Fruit fly (Drosophila melanogaster): ENCODE data around the gene abd-A.

abd-A gene

dm6 chr3R:16793935-16794589 lies 35.8 kb downstream of the abd-A start (continued):
- no peak for TF ChIP-seq Hr39 (optimal IDR thresholded peaks at IDR 0.05)
- no peak for TF ChIP-seq pnt (GFP tag; optimal IDR thresholded peaks at IDR 0.05)
- TF ChIP-seq CG42726 (GFP tag; IDR thresholded peaks at IDR 0.05; ENCODE audit: partially characterized antibody) = no peak
- no peak for TF ChIP-seq Bdp1 (GFP tag; optimal IDR thresholded peaks at IDR 0.05)
- no peak for TF ChIP-seq CG3726 (GFP tag; IDR thresholded peaks at IDR 0.05)
- no peak for TF ChIP-seq gro (GFP tag; optimal IDR thresholded peaks at IDR 0.05)
- no peak for TF ChIP-seq Dp (GFP tag; optimal IDR thresholded peaks at IDR 0.05)
- peak; percentile 13 for TF ChIP-seq fd3F (GFP tag; optimal IDR thresholded peaks at IDR 0.05)
- TF ChIP-seq Hr78 (GFP tag; optimal IDR thresholded peaks at IDR 0.05) = no peak
- no peak for TF ChIP-seq ham (GFP tag; IDR thresholded peaks at IDR 0.05)
- no peak for TF ChIP-seq CG32772 (GFP tag; IDR thresholded peaks at IDR 0.05)
- TF ChIP-seq CG8478 (optimal IDR thresholded peaks at IDR 0.05) = no peak
- no peak for TF ChIP-seq bigmax (GFP tag; optimal IDR thresholded peaks at IDR 0.05)
- TF ChIP-seq CG3163 (GFP tag; optimal IDR thresholded peaks at IDR 0.05) = no peak
- TF ChIP-seq CG3847 (GFP tag; IDR thresholded peaks at IDR 0.05) = peak; percentile 40; the same call in 1 of the 2 replicates
- TF ChIP-seq CG5953 (GFP tag; IDR thresholded peaks at IDR 0.05) = no peak
- TF ChIP-seq row (GFP tag; IDR thresholded peaks at IDR 0.05) = peak; percentile 52; the same call in 2 of the 3 replicates
- peak; percentile 62 for TF ChIP-seq crol (GFP tag; IDR thresholded peaks at IDR 0.05)
- TF ChIP-seq CG43689 (GFP tag; IDR thresholded peaks at IDR 0.05) = no peak
- no peak for TF ChIP-seq MESR4 (GFP tag; optimal IDR thresholded peaks at IDR 0.05)
- peak; percentile 16 for TF ChIP-seq CG2116 (GFP tag; optimal IDR thresholded peaks at IDR 0.05)
- TF ChIP-seq gfzf (GFP tag; optimal IDR thresholded peaks at IDR 0.05) = no peak
- TF ChIP-seq stwl (tag; optimal IDR thresholded peaks at IDR 0.05) = no peak
- TF ChIP-seq ase (GFP tag; IDR thresholded peaks at IDR 0.05) = no peak
- peak; percentile 74 for TF ChIP-seq CG9727 (GFP tag; optimal IDR thresholded peaks at IDR 0.05)
- TF ChIP-seq lilli (GFP tag; optimal IDR thresholded peaks at IDR 0.05) = peak; percentile 67
- peak; percentile 14 for TF ChIP-seq vfl (GFP tag; optimal IDR thresholded peaks at IDR 0.05)
- TF ChIP-seq toy (GFP tag; IDR thresholded peaks at IDR 0.05) = no peak
- TF ChIP-seq CG18619 (GFP tag; optimal IDR thresholded peaks at IDR 0.05) = peak; percentile 61
- peak; percentile 15 for TF ChIP-seq CG5180 (GFP tag; optimal IDR thresholded peaks at IDR 0.05)
- TF ChIP-seq CG17328 (GFP tag; IDR thresholded peaks at IDR 0.05) = no peak
- TF ChIP-seq CG14965 (GFP tag; optimal IDR thresholded peaks at IDR 0.05; ENCODE audit: borderline replicate concordance) = no peak
- no peak for TF ChIP-seq vnd (GFP tag; IDR thresholded peaks at IDR 0.05; ENCODE audit: partially characterized antibody)
- peak; percentile 16 for TF ChIP-seq CG5245 (GFP tag; optimal IDR thresholded peaks at IDR 0.05)
- TF ChIP-seq wor (GFP tag; IDR thresholded peaks at IDR 0.05) = 0 out of 2 replicates have a peak, but pooled peaks have one; percentile 16
- no peak for TF ChIP-seq CG13894 (tag; optimal IDR thresholded peaks at IDR 0.05)
- TF ChIP-seq Ets97D (GFP tag; optimal IDR thresholded peaks at IDR 0.05) = no peak
- TF ChIP-seq nmo (GFP tag; optimal IDR thresholded peaks at IDR 0.05) = peak; percentile 72
- peak; percentile 7; the same call in 1 of the 2 replicates for TF ChIP-seq sisA (GFP tag; IDR thresholded peaks at IDR 0.05)
- TF ChIP-seq CG32767 (GFP tag; IDR thresholded peaks at IDR 0.05) = 0 out of 2 replicates have a peak, but pooled peaks have one; percentile 25
- peak; percentile 78 for TF ChIP-seq CG18262 (tag; optimal IDR thresholded peaks at IDR 0.05)
- TF ChIP-seq CG11723 (GFP tag; optimal IDR thresholded peaks at IDR 0.05) = peak; percentile 15
- no peak for TF ChIP-seq CG8281 (tag; optimal IDR thresholded peaks at IDR 0.05)
- peak; percentile 35 for TF ChIP-seq CG1602 (GFP tag; optimal IDR thresholded peaks at IDR 0.05)
- TF ChIP-seq CG13775 (GFP tag; optimal IDR thresholded peaks at IDR 0.05) = peak; percentile 61
- TF ChIP-seq luna (GFP tag; optimal IDR thresholded peaks at IDR 0.05) = no peak
- TF ChIP-seq CG9876 (GFP tag; optimal IDR thresholded peaks at IDR 0.05) = no peak
- no peak for TF ChIP-seq CG2889 (GFP tag; IDR thresholded peaks at IDR 0.05)
- TF ChIP-seq CG4404 (GFP tag; IDR thresholded peaks at IDR 0.05) = no peak; the same call in 1 of the 2 replicates
- TF ChIP-seq CG34376 (GFP tag; optimal IDR thresholded peaks at IDR 0.05) = peak; percentile 0
- TF ChIP-seq B-H1 (GFP tag; IDR thresholded peaks at IDR 0.05) = no peak
